Worm (Caenorhabditis elegans): Measurements from ENCODE around the gene F44E7.5.
A peak's percentile ranks its signal among the peaks of the same experiment; 100 is the strongest.

The F44E7.5 gene

DNA sequence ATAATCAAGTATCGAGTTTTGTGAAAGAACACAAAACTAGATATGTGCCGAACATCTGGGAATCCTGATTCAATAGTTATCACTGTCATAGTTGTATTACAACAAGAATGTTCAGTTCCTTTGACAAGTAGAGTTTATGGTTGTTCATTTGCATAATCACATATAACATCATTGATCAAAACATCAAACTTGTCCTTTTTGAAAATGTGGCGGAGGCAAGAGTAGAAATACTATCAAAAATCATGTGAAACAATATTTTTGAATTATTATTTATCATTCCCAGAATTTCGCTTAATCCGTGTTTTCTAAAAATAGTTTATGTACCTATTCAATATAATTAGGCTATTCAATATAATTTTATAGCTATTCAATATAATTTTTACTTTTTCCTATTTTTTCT lies 4.7 kb upstream of the F44E7.5 start, which contains the start of gene F44E7.7:
Gene F44E7.7 (minus strand): TSS at position 101 of the 400 bp plus-strand sequence.
- TF ChIP-seq unc-39 (tag; optimal IDR thresholded peaks at IDR 0.05) (no peak), mab-5 (tag; optimal IDR thresholded peaks at IDR 0.05) (no peak), tbx-8 (GFP tag; optimal IDR thresholded peaks at IDR 0.05) (no peak), hlh-1 (tag; optimal IDR thresholded peaks at IDR 0.05) (no peak), pha-4 (tag; optimal IDR thresholded peaks at IDR 0.05) (no peak), bed-3 (GFP tag; optimal IDR thresholded peaks at IDR 0.05) (no peak), ham-2 (GFP tag; optimal IDR thresholded peaks at IDR 0.05) (no peak), nhr-12 (tag; optimal IDR thresholded peaks at IDR 0.05) (no peak), M03D4.4 (tag; optimal IDR thresholded peaks at IDR 0.05) (no peak), elt-3 (tag; optimal IDR thresholded peaks at IDR 0.05) (no peak), flh-1 (GFP tag; optimal IDR thresholded peaks at IDR 0.05) (no peak), mls-2 (tag; optimal IDR thresholded peaks at IDR 0.05) (no peak), nhr-76 (tag; optimal IDR thresholded peaks at IDR 0.05) (no peak), unc-120 (tag; optimal IDR thresholded peaks at IDR 0.05; ENCODE audit: poor library complexity, severe bottlenecking) (no peak), zip-8 (tag; optimal IDR thresholded peaks at IDR 0.05) (no peak), lsy-2 (tag; optimal IDR thresholded peaks at IDR 0.05) (no peak), nhr-28 (tag; optimal IDR thresholded peaks at IDR 0.05) (no peak), lin-32 (GFP tag; optimal IDR thresholded peaks at IDR 0.05) (no peak)

DNA sequence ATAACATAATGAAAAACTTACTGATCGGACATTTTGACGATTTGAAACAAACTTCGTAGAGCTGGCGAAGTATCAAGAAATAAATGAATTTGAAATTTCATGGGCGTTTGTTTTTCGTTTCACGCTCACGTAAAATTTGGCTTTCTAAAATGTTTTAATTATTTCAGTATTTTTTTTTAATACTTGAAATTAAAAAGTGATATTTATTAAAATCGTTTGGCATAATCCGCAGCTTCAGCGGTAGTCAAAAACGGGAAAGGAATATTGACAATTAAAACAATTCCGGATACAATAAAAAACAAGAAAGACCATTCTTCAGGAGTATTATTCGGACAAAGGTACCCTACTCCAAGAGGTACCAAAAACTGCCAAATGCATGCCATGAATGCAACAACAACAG lies 2.0 kb upstream of the F44E7.5 start, which contains the start of gene fbxa-183:
Gene fbxa-183 (minus strand): TSS at position 101 of the 400 bp plus-strand sequence.
- TF ChIP-seq bed-3 (GFP tag; optimal IDR thresholded peaks at IDR 0.05), result no peak
- no peak for TF ChIP-seq blmp-1 (tag; optimal IDR thresholded peaks at IDR 0.05)
- no peak for TF ChIP-seq elt-3 (tag; optimal IDR thresholded peaks at IDR 0.05)
- no peak for TF ChIP-seq sem-2 (GFP tag; optimal IDR thresholded peaks at IDR 0.05)
- no peak for TF ChIP-seq nhr-12 (tag; optimal IDR thresholded peaks at IDR 0.05)
- no peak for TF ChIP-seq sptf-1 (tag; optimal IDR thresholded peaks at IDR 0.05)
- no peak for TF ChIP-seq ham-2 (GFP tag; optimal IDR thresholded peaks at IDR 0.05)
- TF ChIP-seq mab-5 (tag; optimal IDR thresholded peaks at IDR 0.05), result no peak
- TF ChIP-seq pha-4 (tag; optimal IDR thresholded peaks at IDR 0.05), result no peak
- TF ChIP-seq snpc-4 (tag; optimal IDR thresholded peaks at IDR 0.05), result no peak
- no peak for TF ChIP-seq ceh-39 (tag; optimal IDR thresholded peaks at IDR 0.05)
- TF ChIP-seq unc-39 (tag; optimal IDR thresholded peaks at IDR 0.05), result no peak
- no peak for TF ChIP-seq mep-1 (tag; optimal IDR thresholded peaks at IDR 0.05)
- no peak for TF ChIP-seq nhr-28 (tag; optimal IDR thresholded peaks at IDR 0.05)
- TF ChIP-seq nhr-2 (tag; optimal IDR thresholded peaks at IDR 0.05), result no peak
- TF ChIP-seq nhr-237 (tag; optimal IDR thresholded peaks at IDR 0.05), result no peak
- no peak for TF ChIP-seq zip-8 (tag; optimal IDR thresholded peaks at IDR 0.05)
- TF ChIP-seq flh-1 (GFP tag; optimal IDR thresholded peaks at IDR 0.05), result no peak

DNA sequence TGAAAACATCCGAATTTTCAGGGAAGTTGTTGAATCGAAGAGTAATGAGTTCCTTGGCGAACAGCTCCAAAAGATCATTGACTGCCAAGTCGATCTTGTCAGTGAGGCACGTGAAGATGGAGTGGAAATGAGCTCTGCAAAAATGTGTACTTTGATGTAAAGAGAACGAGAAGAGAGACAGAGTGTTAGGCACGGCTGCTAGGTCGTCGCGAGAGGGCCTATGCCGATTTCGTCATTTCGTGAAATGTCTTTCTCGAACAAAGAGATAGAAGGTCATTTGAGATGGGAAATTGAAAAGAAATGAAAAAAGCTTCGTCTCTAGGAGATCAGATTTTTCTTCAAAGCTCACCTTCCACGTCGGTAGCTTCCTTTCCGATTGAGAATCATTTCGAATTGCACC lies 738 bp downstream of the F44E7.5 start:
- TF ChIP-seq snpc-4 (tag; optimal IDR thresholded peaks at IDR 0.05) (no peak), hlh-1 (tag; optimal IDR thresholded peaks at IDR 0.05) (no peak), mep-1 (tag; optimal IDR thresholded peaks at IDR 0.05) (no peak), flh-1 (GFP tag; optimal IDR thresholded peaks at IDR 0.05) (no peak), nhr-76 (tag; optimal IDR thresholded peaks at IDR 0.05) (no peak), lin-13 (tag; optimal IDR thresholded peaks at IDR 0.05) (no peak), lsy-2 (tag; optimal IDR thresholded peaks at IDR 0.05) (no peak), ceh-39 (tag; optimal IDR thresholded peaks at IDR 0.05) (no peak), cnd-1 (tag; optimal IDR thresholded peaks at IDR 0.05) (no peak), drap-1 (GFP tag; optimal IDR thresholded peaks at IDR 0.05) (no peak), tbx-8 (GFP tag; optimal IDR thresholded peaks at IDR 0.05) (no peak), M03D4.4 (tag; optimal IDR thresholded peaks at IDR 0.05) (no peak), blmp-1 (tag; optimal IDR thresholded peaks at IDR 0.05) (no peak), unc-62 (GFP tag; optimal IDR thresholded peaks at IDR 0.05) (no peak), sptf-1 (tag; optimal IDR thresholded peaks at IDR 0.05) (no peak), nhr-2 (tag; optimal IDR thresholded peaks at IDR 0.05) (no peak), ces-1 (GFP tag; optimal IDR thresholded peaks at IDR 0.05) (no peak), lin-32 (GFP tag; optimal IDR thresholded peaks at IDR 0.05) (no peak)

DNA sequence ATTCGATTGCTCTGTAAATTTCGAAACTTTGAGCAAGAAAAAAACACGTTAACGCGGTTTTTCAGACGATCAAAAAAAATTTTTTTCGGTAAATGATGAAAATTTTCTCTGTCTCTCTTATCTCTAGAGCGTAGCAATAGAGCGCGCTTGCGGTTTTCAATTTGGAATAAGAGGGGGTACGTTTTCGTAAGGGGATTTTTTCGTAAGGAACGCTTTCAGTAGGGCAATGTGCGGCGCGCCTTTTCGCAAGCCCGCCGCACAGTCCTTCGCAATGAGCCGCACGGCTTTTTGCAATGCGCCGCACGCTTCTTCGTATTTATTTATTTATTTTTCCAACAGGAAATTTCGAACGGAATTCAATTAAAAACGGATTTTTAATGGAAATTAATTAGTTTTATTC lies 3.8 kb downstream of the F44E7.5 start, which contains the start of gene F44E7.4:
Gene F44E7.4 (minus strand): TSS at position 13 of the 400 bp plus-strand sequence.
- TF ChIP-seq lin-13 (tag; optimal IDR thresholded peaks at IDR 0.05) (peak; percentile 18), unc-120 (tag; optimal IDR thresholded peaks at IDR 0.05; ENCODE audit: poor library complexity, severe bottlenecking) (peak; percentile 7), mep-1 (tag; optimal IDR thresholded peaks at IDR 0.05) (peak; percentile 61), lsy-2 (tag; optimal IDR thresholded peaks at IDR 0.05) (peak; percentile 43)

DNA sequence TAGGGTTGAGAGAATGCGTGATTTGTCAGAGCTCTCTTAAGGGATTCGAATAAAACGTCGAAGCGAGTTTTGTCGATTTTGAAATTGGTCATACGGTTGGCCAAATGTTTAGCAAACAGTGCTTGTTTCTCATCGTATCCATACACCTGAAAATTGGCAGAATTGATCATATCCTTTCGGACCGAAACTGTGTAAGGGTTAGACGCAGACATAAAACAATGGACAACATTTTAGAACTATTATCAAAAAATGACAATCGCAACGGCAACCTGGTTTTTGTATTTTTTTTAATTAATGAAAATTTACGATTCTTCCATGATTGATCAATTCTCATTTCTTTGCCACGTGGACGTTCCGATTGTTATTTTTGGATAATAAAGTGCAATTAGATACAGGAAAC lies 6.6 kb downstream of the F44E7.5 start:
- no peak for TF ChIP-seq unc-39 (tag; optimal IDR thresholded peaks at IDR 0.05)
